Fruit fly (Drosophila melanogaster) whole organism, wandering third instar larva: Measurements from ENCODE around the gene CG31097.

ENCODE experiments used
- Abd-B ChIP-seq: fragments of >200 bp; optimal IDR thresholded peaks from 2 replicates; lab custom pipeline; 2017; ENCODE audit warnings: missing biosample characterization, missing genetic modification characterization
- CG32264 ChIP-seq: fragments of 200-800 bp; sonication (Bioruptor generic); optimal IDR thresholded peaks from 2 replicates; lab custom pipeline; 2016; ENCODE audit warnings: missing biosample characterization, missing genetic modification characterization
- CG9705 ChIP-seq: fragments of 200-800 bp; sonication (Bioruptor generic); optimal IDR thresholded peaks from 2 replicates; lab custom pipeline; 2018; ENCODE audit warnings: missing biosample characterization, mild to moderate bottlenecking, missing genetic modification characterization
- CrebA ChIP-seq: fragments of 200-800 bp; sonication (Bioruptor generic); optimal IDR thresholded peaks from 2 replicates; lab custom pipeline; 2016; ENCODE audit warnings: missing biosample characterization, mild to moderate bottlenecking, missing genetic modification characterization, borderline replicate concordance
- Dfd ChIP-seq: fragments of >200 bp; optimal IDR thresholded peaks from 2 replicates; lab custom pipeline; 2017; ENCODE audit warnings: missing biosample characterization, missing genetic modification characterization
- GATAd ChIP-seq: sonication (Bioruptor generic); optimal IDR thresholded peaks from 2 replicates; lab custom pipeline; 2016; ENCODE audit warnings: missing biosample characterization, missing genetic modification characterization
- HLH106 ChIP-seq: fragments of 200-800 bp; optimal IDR thresholded peaks from 3 replicates; lab custom pipeline; 2019; ENCODE audit warnings: missing biosample characterization, mild to moderate bottlenecking, missing genetic modification characterization, moderate library complexity
- Hnf4 ChIP-seq: fragments of 200-800 bp; sonication (Bioruptor generic); optimal IDR thresholded peaks from 2 replicates; lab custom pipeline; 2016; ENCODE audit warnings: missing biosample characterization, mild to moderate bottlenecking, missing genetic modification characterization
- Hr78 ChIP-seq: fragments of >200 bp; optimal IDR thresholded peaks from 2 replicates; lab custom pipeline; 2017; ENCODE audit warnings: missing biosample characterization, missing genetic modification characterization
- Hr83 ChIP-seq: fragments of 200-300 bp; sonication (Bioruptor generic); optimal IDR thresholded peaks from 2 replicates; lab custom pipeline; 2016; ENCODE audit warnings: missing biosample characterization, mild to moderate bottlenecking, missing genetic modification characterization, moderate library complexity; ENCODE audit not compliant: poor library complexity, severe bottlenecking
- Mio ChIP-seq: sonication (Bioruptor generic); optimal IDR thresholded peaks from 2 replicates; lab custom pipeline; 2016; ENCODE audit warnings: missing biosample characterization, missing genetic modification characterization
- Myc ChIP-seq: fragments of >200 bp; optimal IDR thresholded peaks from 2 replicates; lab custom pipeline; 2017
- N ChIP-seq: fragments of >200 bp; optimal IDR thresholded peaks from 2 replicates; lab custom pipeline; 2018; ENCODE audit warnings: missing biosample characterization, missing external identifiers, missing genetic modification characterization
- OdsH ChIP-seq: fragments of 200-800 bp; sonication (Bioruptor generic); optimal IDR thresholded peaks from 2 replicates; lab custom pipeline; 2016; ENCODE audit warnings: missing biosample characterization, mild to moderate bottlenecking, missing genetic modification characterization
- Rel ChIP-seq, 2 experiments: fragments of 200-800 bp; sonication (Bioruptor generic) in 1 of 2; optimal IDR thresholded peaks; 2 replicates in 1 of 2; 3 replicates in 1 of 2; lab custom pipeline; 2016 to 2019; ENCODE audit warnings: mild to moderate bottlenecking in 2 of 2, missing biosample characterization in 2 of 2, missing genetic modification characterization in 2 of 2, moderate library complexity in 1 of 2
- Sp1 ChIP-seq: fragments of 200-800 bp; sonication (Bioruptor generic); optimal IDR thresholded peaks from 3 replicates; lab custom pipeline; 2019; ENCODE audit warnings: missing biosample characterization, mild to moderate bottlenecking, missing genetic modification characterization, moderate library complexity
- Vsx2 ChIP-seq: fragments of 200-300, 225-300 bp; sonication (Bioruptor generic); optimal IDR thresholded peaks from 2 replicates; lab custom pipeline; 2018; ENCODE audit warnings: missing biosample characterization, missing genetic modification characterization; ENCODE audit not compliant: partially characterized antibody
- br ChIP-seq: fragments of 200-800 bp; sonication (Bioruptor generic); optimal IDR thresholded peaks from 2 replicates; lab custom pipeline; 2016; ENCODE audit warnings: missing biosample characterization, missing genetic modification characterization
- brk ChIP-seq: fragments of 200-800 bp; sonication (Bioruptor generic); optimal IDR thresholded peaks from 2 replicates; lab custom pipeline; 2016; ENCODE audit warnings: missing biosample characterization, mild to moderate bottlenecking, missing genetic modification characterization
- dl ChIP-seq, 2 experiments: fragments of 175-275, 200-275 bp in 1 of 2; fragments of 200-275 bp in 1 of 2; sonication (Bioruptor generic); optimal IDR thresholded peaks; lab custom pipeline; 2018; ENCODE audit warnings: mild to moderate bottlenecking in 2 of 2, missing biosample characterization in 2 of 2, missing genetic modification characterization in 2 of 2, moderate library complexity in 2 of 2; ENCODE audit not compliant: partially characterized antibody in 2 of 2, insufficient read depth in 1 of 2
- dmrt93B ChIP-seq: fragments of 200-800 bp; sonication (Bioruptor generic); optimal IDR thresholded peaks from 2 replicates; lab custom pipeline; 2018; ENCODE audit warnings: missing biosample characterization, mild to moderate bottlenecking, missing genetic modification characterization
- dsf ChIP-seq: sonication (Bioruptor generic); optimal IDR thresholded peaks from 2 replicates; lab custom pipeline; 2016; ENCODE audit warnings: missing biosample characterization, missing genetic modification characterization, borderline replicate concordance
- ey ChIP-seq: fragments of 200-800 bp; sonication (Bioruptor generic); optimal IDR thresholded peaks from 2 replicates; lab custom pipeline; 2016; ENCODE audit warnings: missing biosample characterization, missing genetic modification characterization
- foxo ChIP-seq, 2 experiments: fragments of 200-800 bp; sonication (Bioruptor generic); optimal IDR thresholded peaks; 2 replicates in 1 of 2; 3 replicates in 1 of 2; lab custom pipeline; 2016 to 2017; ENCODE audit warnings: missing biosample characterization in 2 of 2, missing genetic modification characterization in 2 of 2
- fru ChIP-seq: fragments of 200-800 bp; sonication (Bioruptor generic); optimal IDR thresholded peaks from 3 replicates; lab custom pipeline; 2016; ENCODE audit warnings: missing biosample characterization, mild to moderate bottlenecking, missing genetic modification characterization
- h ChIP-seq: fragments of 200-800 bp; sonication (Bioruptor generic); optimal IDR thresholded peaks from 3 replicates; lab custom pipeline; 2016; ENCODE audit warnings: missing biosample characterization, mild to moderate bottlenecking, missing genetic modification characterization
- pan ChIP-seq: fragments of >200 bp; optimal IDR thresholded peaks from 2 replicates; lab custom pipeline; 2017
- psq ChIP-seq: fragments of 200-800 bp; sonication (Bioruptor generic); optimal IDR thresholded peaks from 3 replicates; lab custom pipeline; 2017; ENCODE audit warnings: missing biosample characterization, mild to moderate bottlenecking, missing genetic modification characterization, moderate library complexity
- rgr ChIP-seq: fragments of 200-800 bp; sonication (Bioruptor generic); optimal IDR thresholded peaks from 3 replicates; lab custom pipeline; 2016; ENCODE audit warnings: missing biosample characterization, mild to moderate bottlenecking, missing genetic modification characterization
- sage ChIP-seq: fragments of 200-800 bp; sonication (Bioruptor generic); optimal IDR thresholded peaks from 2 replicates; lab custom pipeline; 2016; ENCODE audit warnings: missing biosample characterization, mild to moderate bottlenecking, missing genetic modification characterization
- sv ChIP-seq: fragments of 200-800 bp; sonication (Bioruptor generic); optimal IDR thresholded peaks from 3 replicates; lab custom pipeline; 2016; ENCODE audit warnings: missing biosample characterization, missing genetic modification characterization
- tai ChIP-seq: sonication (Bioruptor generic); optimal IDR thresholded peaks from 2 replicates; lab custom pipeline; 2016; ENCODE audit warnings: missing biosample characterization, missing genetic modification characterization
- usp ChIP-seq: fragments of >200 bp; optimal IDR thresholded peaks from 2 replicates; lab custom pipeline; 2017; ENCODE audit warnings: missing biosample characterization, missing genetic modification characterization
- woc ChIP-seq: sonication (Bioruptor generic); optimal IDR thresholded peaks from 2 replicates; lab custom pipeline; 2016; ENCODE audit warnings: missing biosample characterization, mild to moderate bottlenecking, missing genetic modification characterization

Gene CG31097

dm6 chr3R:25279796-25280350 lies 17.7 kb downstream of the CG31097 start, which contains the start of gene CG10514:
CG10514 (minus strand) TSS chr3R:25279846.
- TF ChIP-seq rgr (GFP tag; lab: Kevin White, UChicago) (peak; percentile 24), OdsH (GFP tag; lab: Kevin White, UChicago) (peak; percentile 43), fru (GFP tag; lab: Kevin White, UChicago) (peak; percentile 13), foxo (GFP tag; optimal IDR thresholded peaks at IDR 0.05; lab: Kevin White, UChicago) (peak in 1 of 2 experiments; percentile 18), dsf (GFP tag; lab: Kevin White, UChicago) (no peak), Hr83 (GFP tag; lab: Kevin White, UChicago) (peak; percentile 77), br (peak; percentile 36), Hr78 (GFP tag; lab: Kevin White, UChicago) (no peak), psq (GFP tag; lab: Kevin White, UChicago) (peak; percentile 18), usp (GFP tag; lab: Kevin White, UChicago) (no peak), Sp1 (GFP tag; lab: Kevin White, UChicago) (peak; percentile 10), HLH106 (tag; lab: Kevin White, UChicago) (no peak), ey (GFP tag; lab: Kevin White, UChicago) (peak; percentile 4), dmrt93B (GFP tag; lab: Kevin White, UChicago) (no peak)

DNA sequence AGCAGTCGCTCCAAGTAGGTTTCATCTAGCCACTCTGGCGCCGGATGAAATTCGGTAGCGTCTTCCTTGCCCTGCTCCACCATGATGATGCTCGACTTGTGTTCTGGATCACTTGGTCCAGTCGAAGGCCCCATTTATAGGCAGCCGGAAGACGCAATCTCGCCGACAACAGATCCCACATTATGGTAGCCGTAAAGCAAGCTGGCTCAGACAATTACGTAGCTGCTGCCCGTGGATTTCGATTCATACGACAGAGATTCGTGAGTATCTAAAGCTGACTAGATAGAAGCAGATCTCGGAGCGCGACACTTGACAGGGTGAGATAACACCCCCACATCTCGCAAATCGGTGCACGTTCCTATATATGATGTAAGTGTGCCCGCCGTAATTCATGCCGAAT lies 20.5 kb downstream of the CG31097 start, which contains the start of gene CG10513:
CG10513 (minus strand) TSS at position 101 of the 400 bp plus-strand sequence.
- TF ChIP-seq dl (GFP tag; optimal IDR thresholded peaks at IDR 0.05; lab: Kevin White, UChicago; ENCODE audit: insufficient read depth in 1 of 2, partially characterized antibody in 2 of 2) (no peak), psq (GFP tag; lab: Kevin White, UChicago) (no peak), CrebA (no peak)

DNA sequence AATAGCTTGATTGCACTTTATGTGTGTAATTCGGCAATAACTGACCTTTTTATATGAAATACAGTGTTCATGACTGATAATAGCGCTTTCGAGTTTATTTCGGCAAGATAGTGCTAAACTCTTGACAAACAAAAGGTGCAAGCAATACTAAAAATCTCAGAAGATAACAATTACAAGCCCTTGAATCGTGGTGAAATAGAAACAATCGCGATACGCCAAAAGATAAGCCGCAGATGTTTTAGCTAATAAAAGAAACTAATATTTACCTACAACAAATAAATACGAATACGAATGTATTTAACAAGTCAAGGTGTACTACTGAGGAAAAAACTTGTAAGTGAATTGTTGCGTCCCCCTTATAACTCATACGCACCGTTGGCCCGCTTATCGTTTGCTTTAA lies 22.3 kb downstream of the CG31097 start:
- TF ChIP-seq pan (no peak), fru (GFP tag; lab: Kevin White, UChicago) (no peak), brk (GFP tag; lab: Kevin White, UChicago) (no peak), CG32264 (GFP tag; lab: Kevin White, UChicago) (no peak), Hnf4 (GFP tag; lab: Kevin White, UChicago) (no peak), usp (GFP tag; lab: Kevin White, UChicago) (no peak), dl (GFP tag; optimal IDR thresholded peaks at IDR 0.05; lab: Kevin White, UChicago; ENCODE audit: insufficient read depth in 1 of 2, partially characterized antibody in 2 of 2) (no peak), sage (GFP tag; lab: Kevin White, UChicago) (no peak), HLH106 (tag; lab: Kevin White, UChicago) (no peak), Mio (GFP tag; lab: Kevin White, UChicago) (no peak), CrebA (no peak), tai (GFP tag; lab: Kevin White, UChicago) (no peak), GATAd (GFP tag; lab: Kevin White, UChicago) (no peak)

DNA sequence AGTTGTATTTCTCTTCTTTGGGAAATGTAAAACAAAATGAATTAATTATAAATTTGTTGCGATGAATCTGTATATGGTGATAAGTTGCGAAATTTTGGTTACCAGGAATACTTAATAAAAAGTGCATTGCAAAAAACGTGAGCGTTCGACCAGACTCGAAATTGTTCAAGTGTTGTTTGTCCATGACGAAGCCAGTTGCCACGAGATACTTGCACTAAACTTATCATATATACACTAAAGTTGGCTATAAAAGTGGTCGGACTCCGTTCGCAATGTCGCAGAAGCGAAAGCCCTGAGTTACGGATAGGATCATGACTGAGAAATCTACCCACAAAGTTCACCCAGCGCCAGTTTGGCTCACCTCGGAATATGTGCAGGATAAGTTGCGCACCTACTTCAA lies 24.0 kb downstream of the CG31097 start, which contains the start of gene CG11878:
CG11878 (plus strand) TSS at position 301 of the 400 bp plus-strand sequence.
- no peak for TF ChIP-seq Myc (lab: Kevin White, UChicago)
- no peak for TF ChIP-seq Hr83 (GFP tag; lab: Kevin White, UChicago)
- TF ChIP-seq Abd-B (GFP tag; lab: Kevin White, UChicago), result no peak
- TF ChIP-seq CG9705, result no peak
- no peak for TF ChIP-seq psq (GFP tag; lab: Kevin White, UChicago)
- TF ChIP-seq Hnf4 (GFP tag; lab: Kevin White, UChicago), result no peak
- no peak for TF ChIP-seq Sp1 (GFP tag; lab: Kevin White, UChicago)
- TF ChIP-seq Mio (GFP tag; lab: Kevin White, UChicago), result no peak
- no peak for TF ChIP-seq Vsx2
- TF ChIP-seq dmrt93B (GFP tag; lab: Kevin White, UChicago), result no peak
- no peak for TF ChIP-seq pan
- TF ChIP-seq Dfd, result no peak
- TF ChIP-seq sv (GFP tag; lab: Kevin White, UChicago), result no peak
- no peak for TF ChIP-seq h
- TF ChIP-seq Rel (GFP tag; optimal IDR thresholded peaks at IDR 0.05; lab: Kevin White, UChicago), result no peak
- no peak for TF ChIP-seq Rel (tag; optimal IDR thresholded peaks at IDR 0.05; lab: Kevin White, UChicago)
- no peak for TF ChIP-seq tai (GFP tag; lab: Kevin White, UChicago)
- no peak for TF ChIP-seq ey (GFP tag; lab: Kevin White, UChicago)
- no peak for TF ChIP-seq N (GFP tag; lab: Kevin White, UChicago)
- TF ChIP-seq HLH106 (tag; lab: Kevin White, UChicago), result no peak
- TF ChIP-seq woc, result no peak
